Fruit fly (Drosophila melanogaster): Measurements from ENCODE around the gene Nlg1.

The Nlg1 gene

dm6 chr3R:7657947-7658346 lies at the start of gene Nlg1:
TSS of gene Nlg1 (plus strand) at chr3R:7658247.
- TF ChIP-seq CG1620 (GFP tag; optimal IDR thresholded peaks at IDR 0.05) = no peak
- TF ChIP-seq CG7045 (GFP tag; optimal IDR thresholded peaks at IDR 0.05) = no peak
- no peak for TF ChIP-seq Hr96 (GFP tag; optimal IDR thresholded peaks at IDR 0.05)
- no peak for TF ChIP-seq tj (GFP tag; optimal IDR thresholded peaks at IDR 0.05)
- TF ChIP-seq CG12768 (GFP tag; optimal IDR thresholded peaks at IDR 0.05) = no peak
- TF ChIP-seq Clk (GFP tag; optimal IDR thresholded peaks at IDR 0.05) = no peak

- TF ChIP-seq toe (GFP tag; optimal IDR thresholded peaks at IDR 0.05) = no peak
- TF ChIP-seq CG7101 (tag; optimal IDR thresholded peaks at IDR 0.05) = no peak
- TF ChIP-seq CG11617 (GFP tag; optimal IDR thresholded peaks at IDR 0.05) = no peak
- TF ChIP-seq Mnt (GFP tag; optimal IDR thresholded peaks at IDR 0.05) = no peak
- no peak for TF ChIP-seq CG12768 (GFP tag; optimal IDR thresholded peaks at IDR 0.05)
- TF ChIP-seq kay (GFP tag; ENCODE audit: borderline replicate concordance) = peak; percentile 34
- no peak for TF ChIP-seq CG33017 (tag; optimal IDR thresholded peaks at IDR 0.05)
- no peak for TF ChIP-seq cnc (optimal IDR thresholded peaks at IDR 0.05)
- no peak for TF ChIP-seq ovo (GFP tag; optimal IDR thresholded peaks at IDR 0.05)
- TF ChIP-seq Clk (GFP tag; optimal IDR thresholded peaks at IDR 0.05) = no peak
- TF ChIP-seq CG14711 (tag; optimal IDR thresholded peaks at IDR 0.05) = no peak
- TF ChIP-seq Crg-1 (GFP tag; optimal IDR thresholded peaks at IDR 0.05) = no peak
- peak; percentile 81 for TF ChIP-seq pad (GFP tag; optimal IDR thresholded peaks at IDR 0.05)
- TF ChIP-seq Hr96 (GFP tag; optimal IDR thresholded peaks at IDR 0.05) = no peak
- TF ChIP-seq CG7045 (GFP tag; optimal IDR thresholded peaks at IDR 0.05) = no peak
Observed at dm6 chr3R:7639381-7639780, 18.7 kb upstream of the Nlg1 start, which contains the start of gene Nlg3. TSS of gene Nlg3 (minus strand) at chr3R:7639434.

dm6 chr3R:7643525-7643924 lies 14.5 kb upstream of the Nlg1 start:
- TF ChIP-seq Clk (GFP tag; optimal IDR thresholded peaks at IDR 0.05) (no peak), tj (GFP tag; optimal IDR thresholded peaks at IDR 0.05) (no peak)

dm6 chr3R:7644288-7644687 lies 13.8 kb upstream of the Nlg1 start:
- TF ChIP-seq toe (GFP tag; optimal IDR thresholded peaks at IDR 0.05) (no peak), Mnt (GFP tag; optimal IDR thresholded peaks at IDR 0.05) (no peak), CG7101 (tag; optimal IDR thresholded peaks at IDR 0.05) (no peak), CG5204 (GFP tag; optimal IDR thresholded peaks at IDR 0.05) (no peak)

- TF ChIP-seq CG5204 (GFP tag; optimal IDR thresholded peaks at IDR 0.05) (no peak), CG1620 (GFP tag; optimal IDR thresholded peaks at IDR 0.05) (no peak), cnc (optimal IDR thresholded peaks at IDR 0.05) (no peak), CG12768 (GFP tag; optimal IDR thresholded peaks at IDR 0.05) (no peak), CG7045 (GFP tag; optimal IDR thresholded peaks at IDR 0.05) (no peak), toe (GFP tag; optimal IDR thresholded peaks at IDR 0.05) (no peak)
Observed at dm6 chr3R:7645909-7646609, 12.0 kb upstream of the Nlg1 start.

dm6 chr3R:7650965-7651364 lies 7.1 kb upstream of the Nlg1 start:
- TF ChIP-seq CG7045 (GFP tag; optimal IDR thresholded peaks at IDR 0.05) (no peak), cnc (optimal IDR thresholded peaks at IDR 0.05) (no peak), CG7101 (tag; optimal IDR thresholded peaks at IDR 0.05) (no peak), bab1 (GFP tag; optimal IDR thresholded peaks at IDR 0.05) (no peak), ovo (GFP tag; optimal IDR thresholded peaks at IDR 0.05) (no peak), CG12768 (GFP tag; optimal IDR thresholded peaks at IDR 0.05) (no peak), Mnt (GFP tag; optimal IDR thresholded peaks at IDR 0.05) (no peak), tj (GFP tag; optimal IDR thresholded peaks at IDR 0.05) (no peak), CG11617 (GFP tag; optimal IDR thresholded peaks at IDR 0.05) (no peak), Hr96 (GFP tag; optimal IDR thresholded peaks at IDR 0.05) (no peak), CG14711 (tag; optimal IDR thresholded peaks at IDR 0.05) (no peak)

dm6 chr3R:7667843-7668242 lies 9.8 kb downstream of the Nlg1 start:
- no peak for TF ChIP-seq CG7045 (GFP tag; optimal IDR thresholded peaks at IDR 0.05)
- TF ChIP-seq CG12768 (GFP tag; optimal IDR thresholded peaks at IDR 0.05) = no peak
- no peak for TF ChIP-seq Hr96 (GFP tag; optimal IDR thresholded peaks at IDR 0.05)
- no peak for TF ChIP-seq CG7101 (tag; optimal IDR thresholded peaks at IDR 0.05)
- TF ChIP-seq CG11617 (GFP tag; optimal IDR thresholded peaks at IDR 0.05) = no peak
- no peak for TF ChIP-seq Mnt (GFP tag; optimal IDR thresholded peaks at IDR 0.05)
- TF ChIP-seq ovo (GFP tag; optimal IDR thresholded peaks at IDR 0.05) = no peak
- TF ChIP-seq Clk (GFP tag; optimal IDR thresholded peaks at IDR 0.05) = no peak
- no peak for TF ChIP-seq Crg-1 (GFP tag; optimal IDR thresholded peaks at IDR 0.05)

- TF ChIP-seq Hr96 (GFP tag; optimal IDR thresholded peaks at IDR 0.05) = no peak
- TF ChIP-seq cnc (optimal IDR thresholded peaks at IDR 0.05) = no peak
- TF ChIP-seq kay (GFP tag; ENCODE audit: borderline replicate concordance) = no peak
Observed at dm6 chr3R:7686844-7687243, 28.8 kb downstream of the Nlg1 start.
